Fruit fly (Drosophila melanogaster): ENCODE measurements around the gene CG33777.

The CG33777 gene

dm6 chr3L:4546650-4547049, 8.4 kb downstream of the CG33777 start (continued):
- TF ChIP-seq tap (tag; optimal IDR thresholded peaks at IDR 0.05): peak; percentile 75
- no peak for TF ChIP-seq Ets97D (GFP tag; optimal IDR thresholded peaks at IDR 0.05)
- no peak for TF ChIP-seq CG4854 (GFP tag; optimal IDR thresholded peaks at IDR 0.05)
- TF ChIP-seq az2 (GFP tag; optimal IDR thresholded peaks at IDR 0.05): peak; percentile 68
- TF ChIP-seq CG14965 (GFP tag; optimal IDR thresholded peaks at IDR 0.05; ENCODE audit: borderline replicate concordance): no peak
- peak; percentile 55 for TF ChIP-seq ssp (GFP tag; IDR thresholded peaks at IDR 0.05)
- peak; percentile 92 for TF ChIP-seq CG2712 (tag; optimal IDR thresholded peaks at IDR 0.05)
- 0 out of 2 replicates have a peak, but pooled peaks have one; percentile 34 for TF ChIP-seq CG4730 (GFP tag; IDR thresholded peaks at IDR 0.05)
- peak; percentile 56 for TF ChIP-seq CG18599 (GFP tag; optimal IDR thresholded peaks at IDR 0.05)
- TF ChIP-seq CG11085 (GFP tag; IDR thresholded peaks at IDR 0.05): no peak
- TF ChIP-seq pros (GFP tag; optimal IDR thresholded peaks at IDR 0.05): peak; percentile 62
- TF ChIP-seq CG11695 (GFP tag; IDR thresholded peaks at IDR 0.05): peak; percentile 72
- TF ChIP-seq CG32532 (GFP tag; IDR thresholded peaks at IDR 0.05): no peak
- TF ChIP-seq CG8290 (GFP tag; optimal IDR thresholded peaks at IDR 0.05): peak; percentile 54
- TF ChIP-seq CG8290 (tag; optimal IDR thresholded peaks at IDR 0.05): no peak
- peak; percentile 43; the same call in 1 of the 2 replicates for TF ChIP-seq ranshi (GFP tag; IDR thresholded peaks at IDR 0.05)
- TF ChIP-seq CG1832 (GFP tag; optimal IDR thresholded peaks at IDR 0.05): no peak
- TF ChIP-seq org-1 (GFP tag; optimal IDR thresholded peaks at IDR 0.05): peak; percentile 27
- peak; percentile 90 for TF ChIP-seq CG10979 (tag; optimal IDR thresholded peaks at IDR 0.05)
- peak; percentile 53 for TF ChIP-seq CG10654 (GFP tag; optimal IDR thresholded peaks at IDR 0.05)
- TF ChIP-seq Ptx1 (GFP tag; IDR thresholded peaks at IDR 0.05): peak; percentile 70; the same call in 1 of the 2 replicates
- TF ChIP-seq CG13894 (tag; optimal IDR thresholded peaks at IDR 0.05): no peak
- peak; percentile 24 for TF ChIP-seq jing (GFP tag; optimal IDR thresholded peaks at IDR 0.05)
- TF ChIP-seq CG31224 (GFP tag; IDR thresholded peaks at IDR 0.05): no peak
- TF ChIP-seq CG34422 (GFP tag; IDR thresholded peaks at IDR 0.05): peak; percentile 31; the same call in 1 of the 3 replicates
- TF ChIP-seq CG15514 (GFP tag; optimal IDR thresholded peaks at IDR 0.05): no peak
- TF ChIP-seq CG31441 (GFP tag; IDR thresholded peaks at IDR 0.05): peak; percentile 76
- peak; percentile 69 for TF ChIP-seq CG4424 (GFP tag; optimal IDR thresholded peaks at IDR 0.05)
- TF ChIP-seq CG12744 (GFP tag; optimal IDR thresholded peaks at IDR 0.05): no peak
- peak; percentile 81 for TF ChIP-seq gsb-n (tag; optimal IDR thresholded peaks at IDR 0.05)
- TF ChIP-seq YL-1 (GFP tag; optimal IDR thresholded peaks at IDR 0.05): no peak
- TF ChIP-seq HHEX (GFP tag; optimal IDR thresholded peaks at IDR 0.05): peak; percentile 41
- no peak for TF ChIP-seq yki (optimal IDR thresholded peaks at IDR 0.05)
- TF ChIP-seq Dfd (GFP tag; optimal IDR thresholded peaks at IDR 0.05): no peak
- TF ChIP-seq Rfx (GFP tag; IDR thresholded peaks at IDR 0.05): no peak
- TF ChIP-seq CG7556 (GFP tag; optimal IDR thresholded peaks at IDR 0.05): peak; percentile 59
- TF ChIP-seq ERR (GFP tag; optimal IDR thresholded peaks at IDR 0.05): no peak
- peak; percentile 70 for TF ChIP-seq CG1603 (tag; optimal IDR thresholded peaks at IDR 0.05)
- TF ChIP-seq CG1233 (GFP tag; optimal IDR thresholded peaks at IDR 0.05): peak; percentile 60
- peak; percentile 70 for TF ChIP-seq CG4820 (GFP tag; optimal IDR thresholded peaks at IDR 0.05)
- TF ChIP-seq Hey (tag; optimal IDR thresholded peaks at IDR 0.05): no peak
- peak; percentile 24; the same call in 1 of the 2 replicates for TF ChIP-seq CG4360 (GFP tag; IDR thresholded peaks at IDR 0.05)
- TF ChIP-seq CG15073 (GFP tag; optimal IDR thresholded peaks at IDR 0.05): no peak
- TF ChIP-seq gcm (GFP tag; optimal IDR thresholded peaks at IDR 0.05): peak; percentile 61
- TF ChIP-seq CG3281 (GFP tag; optimal IDR thresholded peaks at IDR 0.05): no peak
- peak in 1 of 2 experiments; percentile 78 for TF ChIP-seq tll (GFP tag; optimal IDR thresholded peaks at IDR 0.05)
- TF ChIP-seq CG12219 (GFP tag; optimal IDR thresholded peaks at IDR 0.05): peak; percentile 54
- peak; percentile 67 for TF ChIP-seq CG16815 (GFP tag; optimal IDR thresholded peaks at IDR 0.05)
- TF ChIP-seq CG8281 (tag; optimal IDR thresholded peaks at IDR 0.05): no peak
- peak; percentile 9 for TF ChIP-seq ems (GFP tag; optimal IDR thresholded peaks at IDR 0.05)
- TF ChIP-seq CkIIα-i1 (GFP tag; IDR thresholded peaks at IDR 0.05): no peak
- TF ChIP-seq ind (GFP tag; optimal IDR thresholded peaks at IDR 0.05): peak; percentile 28

All from whole organism, embryonic.